Worm (Caenorhabditis elegans) whole organism, late embryonic: ENCODE results near the gene F58B3.4.
A peak's percentile ranks its signal among the peaks of the same experiment; 100 is the strongest.

Experiments used
- C08G9.2 ChIP-seq: sonication (generic microtip); optimal IDR thresholded peaks from 2 replicates; lab custom pipeline; 2016; ENCODE audit warnings: mild to moderate bottlenecking, missing genetic modification characterization, moderate library complexity, missing compliant biosample characterization
- T23F11.4 ChIP-seq: fragments of 200-800 bp; sonication (Bioruptor generic); optimal IDR thresholded peaks from 2 replicates; lab custom pipeline; 2018; ENCODE audit warnings: mild to moderate bottlenecking, missing genetic modification characterization, missing compliant biosample characterization
- Y22D7AL.16 ChIP-seq: sonication (generic microtip); optimal IDR thresholded peaks from 2 replicates; lab custom pipeline; 2016; ENCODE audit warnings: missing genetic modification characterization, missing compliant biosample characterization
- ceh-2 ChIP-seq: sonication (generic microtip); optimal IDR thresholded peaks from 2 replicates; lab custom pipeline; 2016; ENCODE audit warnings: missing genotype, missing genetic modification characterization, missing compliant biosample characterization
- ceh-31 ChIP-seq: sonication (generic microtip); optimal IDR thresholded peaks from 2 replicates; lab custom pipeline; 2016; ENCODE audit warnings: missing genetic modification characterization, missing compliant biosample characterization
- ceh-9 ChIP-seq: sonication (generic microtip); optimal IDR thresholded peaks from 2 replicates; lab custom pipeline; 2016; ENCODE audit warnings: mild to moderate bottlenecking, missing genetic modification characterization, inconsistent platforms, missing compliant biosample characterization
- dve-1 ChIP-seq: sonication (generic microtip); optimal IDR thresholded peaks from 2 replicates; lab custom pipeline; 2017; ENCODE audit warnings: antibody characterized with exemption, mild to moderate bottlenecking, missing genetic modification characterization, missing compliant biosample characterization
- elt-2 ChIP-seq: sonication (generic microtip); optimal IDR thresholded peaks from 2 replicates; lab custom pipeline; 2016; ENCODE audit warnings: missing genetic modification reagents, missing genetic modification characterization, missing compliant biosample characterization
- fkh-6 ChIP-seq: sonication (generic microtip); optimal IDR thresholded peaks from 2 replicates; lab custom pipeline; 2016; ENCODE audit warnings: missing genetic modification characterization, missing compliant biosample characterization
- hlh-8 ChIP-seq: sonication (generic microtip); optimal IDR thresholded peaks from 2 replicates; lab custom pipeline; 2016; ENCODE audit warnings: missing genotype, missing genetic modification characterization, missing compliant biosample characterization
- nhr-232 ChIP-seq: sonication (generic microtip); optimal IDR thresholded peaks from 2 replicates; lab custom pipeline; 2016; ENCODE audit warnings: missing genetic modification characterization, missing compliant biosample characterization
- pha-2 ChIP-seq: sonication (generic microtip); optimal IDR thresholded peaks from 2 replicates; lab custom pipeline; 2017; ENCODE audit warnings: mild to moderate bottlenecking, missing genetic modification characterization, missing compliant biosample characterization
- ref-2 ChIP-seq: sonication (generic microtip); optimal IDR thresholded peaks from 2 replicates; lab custom pipeline; 2016; ENCODE audit warnings: missing genetic modification characterization, missing compliant biosample characterization

Gene F58B3.4

DNA sequence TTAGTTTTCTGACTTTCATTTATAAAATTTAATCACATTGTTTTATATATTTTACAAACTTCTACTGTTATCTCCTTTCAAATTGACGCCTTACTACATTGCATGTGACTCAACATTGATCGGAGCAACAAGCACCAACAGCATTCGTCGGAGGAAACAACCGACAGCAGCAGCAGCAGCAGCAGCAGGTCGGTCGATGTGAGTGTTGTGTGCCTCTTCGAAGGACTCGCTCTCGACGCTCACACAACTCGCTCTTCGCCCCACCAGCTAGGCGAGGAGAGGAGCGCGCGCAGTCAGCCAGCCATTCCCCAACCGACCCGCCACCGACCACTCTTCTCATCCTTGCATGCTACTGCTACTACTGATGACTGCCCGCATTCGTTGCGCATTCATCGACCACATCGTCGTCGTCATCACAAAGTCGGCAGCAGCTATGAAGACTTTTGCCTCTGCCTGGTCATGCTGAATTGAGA is 47.7 kb downstream of the F58B3.4 start, which contains the start of gene F12F6.1 (continued):
- TF ChIP-seq ceh-2 (no peak), ceh-9 (no peak), T23F11.4 (GFP tag; lab: Kevin White, UChicago) (peak; percentile 31), pha-2 (tag; lab: Kevin White, UChicago) (no peak), Y22D7AL.16 (no peak), elt-2 (tag; lab: Kevin White, UChicago) (peak; percentile 20), dve-1 (no peak), fkh-6 (tag; lab: Kevin White, UChicago) (no peak), C08G9.2 (no peak), hlh-8 (tag; lab: Kevin White, UChicago) (no peak), nhr-232 (tag; lab: Kevin White, UChicago) (peak; percentile 17)

DNA sequence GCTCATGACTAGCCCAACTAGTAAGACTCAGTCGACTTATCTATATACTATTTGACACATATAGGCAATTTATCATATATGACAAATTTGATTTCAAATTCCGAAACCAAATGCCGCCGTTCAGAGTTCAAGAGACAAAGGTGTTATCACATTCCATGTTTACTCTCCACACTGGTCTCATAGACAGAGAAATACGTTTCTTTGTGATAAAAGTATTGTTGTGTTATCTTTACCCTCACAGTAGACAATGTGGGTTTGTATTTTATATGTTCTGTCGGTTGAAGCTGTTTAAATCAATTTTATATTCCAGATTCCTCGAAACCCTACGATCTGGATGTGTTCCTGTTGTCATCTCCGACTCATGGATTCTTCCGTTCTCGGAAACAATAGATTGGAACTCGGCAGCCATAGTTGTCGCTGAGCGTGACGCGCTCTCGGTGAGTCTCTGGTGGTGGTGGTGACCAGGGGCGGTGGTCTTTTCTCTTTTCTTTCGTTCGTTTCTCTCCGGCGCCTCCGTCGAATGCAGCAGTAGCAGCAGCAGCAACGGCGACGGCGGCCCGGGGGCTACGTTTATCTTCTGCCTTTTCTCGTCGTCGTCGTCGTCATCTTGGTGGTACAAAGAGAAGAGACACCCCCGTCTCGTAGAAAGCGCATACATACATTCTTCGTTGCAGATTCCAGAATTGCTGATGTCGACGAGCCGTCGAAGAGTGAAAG is 49.0 kb downstream of the F58B3.4 start:
- peak; percentile 75 for TF ChIP-seq elt-2 (tag; lab: Kevin White, UChicago)
- TF ChIP-seq ceh-31 (tag; lab: Kevin White, UChicago) = peak; percentile 25
- TF ChIP-seq ref-2 (tag; lab: Kevin White, UChicago) = no peak
